Worm (Caenorhabditis elegans): ENCODE measurements around the gene nlp-101.

ce11 chrX:7823108-7823704 is 15.5 kb upstream of the nlp-101 start, which contains the start of gene eef-1A.2:
- TF ChIP-seq sptf-2 (GFP tag; optimal IDR thresholded peaks at IDR 0.05) (peak; percentile 42), him-1 (tag; optimal IDR thresholded peaks at IDR 0.05) (no peak), ama-1 (optimal IDR thresholded peaks at IDR 0.05) (no peak), ama-1 (GFP tag; optimal IDR thresholded peaks at IDR 0.05) (peak in 1 of 2 experiments; percentile 7), lir-1 (GFP tag; conservative IDR thresholded peaks at IDR 0.05) (peak; percentile 88), snpc-4 (GFP tag; optimal IDR thresholded peaks at IDR 0.05) (peak; percentile 31), snpc-4 (tag; optimal IDR thresholded peaks at IDR 0.05) (peak in 3 of 4 experiments; percentile 36 to 74 (median 68)), ceh-40 (GFP tag; IDR thresholded peaks at IDR 0.05) (no peak), dpff-1 (tag; optimal IDR thresholded peaks at IDR 0.05) (no peak), tlf-1 (GFP tag; optimal IDR thresholded peaks at IDR 0.05) (peak; percentile 82), ztf-6 (GFP tag; IDR thresholded peaks at IDR 0.05) (0 out of 2 replicates have a peak, but pooled peaks have one; percentile 70)
